Fruit fly (Drosophila melanogaster) whole organism, embryonic: ENCODE results near the gene Nxf3.

Experiments used
- Asciz ChIP-seq: fragments of 200-800 bp; sonication (Bioruptor generic); optimal IDR thresholded peaks from 2 replicates; lab custom pipeline; 2017; ENCODE audit warnings: missing biosample characterization, mild to moderate bottlenecking, missing genetic modification characterization, missing genetic modification reagents
- Atf-2 ChIP-seq: fragments of 200-800 bp; sonication (Bioruptor generic); optimal IDR thresholded peaks from 2 replicates; lab custom pipeline; 2016; ENCODE audit warnings: missing biosample characterization, missing genetic modification characterization
- CG11085 ChIP-seq: fragments of 200-800 bp; sonication (Bioruptor generic); IDR thresholded peaks from 2 replicates; pipeline ENCODE4 v1.3.6; 2022; ENCODE audit warnings: missing biosample characterization, missing genetic modification characterization
- CG11398 ChIP-seq: fragments of 200-800 bp; sonication (Bioruptor generic); optimal IDR thresholded peaks from 2 replicates; lab custom pipeline; 2016; ENCODE audit warnings: missing biosample characterization, missing genetic modification characterization
- CG11560 ChIP-seq: fragments of 200-800 bp; sonication (Bioruptor generic); IDR thresholded peaks from 3 replicates; pipeline ENCODE4 v1.3.6; 2022; ENCODE audit warnings: missing biosample characterization, missing genetic modification characterization
- CG12071 ChIP-seq: fragments of 200-800 bp; sonication (Bioruptor generic); optimal IDR thresholded peaks from 3 replicates; lab custom pipeline; 2018; ENCODE audit warnings: missing biosample characterization, mild to moderate bottlenecking, missing genetic modification characterization
- CG12219 ChIP-seq: fragments of 200-800 bp; sonication (Bioruptor generic); optimal IDR thresholded peaks from 3 replicates; lab custom pipeline; 2018; ENCODE audit warnings: missing biosample characterization, mild to moderate bottlenecking, missing genetic modification characterization
- CG14965 ChIP-seq: fragments of 200-800 bp; sonication (Bioruptor generic); optimal IDR thresholded peaks from 2 replicates; lab custom pipeline; 2016; ENCODE audit warnings: missing biosample characterization, missing genetic modification characterization, borderline replicate concordance
- CG15269 ChIP-seq: fragments of 200-800 bp; sonication (Bioruptor generic); optimal IDR thresholded peaks from 2 replicates; lab custom pipeline; 2018; ENCODE audit warnings: missing biosample characterization, mild to moderate bottlenecking, missing genetic modification characterization, moderate library complexity
- CG31365 ChIP-seq: fragments of 200-800 bp; sonication (Bioruptor generic); optimal IDR thresholded peaks from 2 replicates; lab custom pipeline; 2018; ENCODE audit warnings: missing biosample characterization, mild to moderate bottlenecking, missing genetic modification characterization
- CG31388 ChIP-seq: fragments of 200-800 bp; sonication (Bioruptor generic); optimal IDR thresholded peaks from 2 replicates; lab custom pipeline; 2016; ENCODE audit warnings: missing biosample characterization, missing genetic modification characterization
- CG42726 ChIP-seq: fragments of 200-800 bp; sonication (Bioruptor generic); IDR thresholded peaks from 2 replicates; pipeline ENCODE4 v1.3.6; 2022; ENCODE audit warnings: missing biosample characterization, missing genetic modification characterization; ENCODE audit not compliant: partially characterized antibody
- CG4424 ChIP-seq: fragments of 200-800 bp; sonication (Bioruptor generic); optimal IDR thresholded peaks from 3 replicates; lab custom pipeline; 2016; ENCODE audit warnings: missing biosample characterization, missing genetic modification characterization
- CG4730 ChIP-seq: fragments of 200-800 bp; sonication (Bioruptor generic); IDR thresholded peaks from 2 replicates; pipeline ENCODE4 v1.3.6; 2022; ENCODE audit warnings: missing biosample characterization, missing genetic modification characterization
- CG4854 ChIP-seq: fragments of 200-800 bp; sonication (Bioruptor generic); optimal IDR thresholded peaks from 2 replicates; lab custom pipeline; 2016; ENCODE audit warnings: missing biosample characterization, missing genetic modification characterization, inconsistent platforms
- CG5953 ChIP-seq: fragments of 200-800 bp; sonication (Bioruptor generic); IDR thresholded peaks from 2 replicates; pipeline ENCODE4 v1.3.6; 2022; ENCODE audit warnings: missing biosample characterization, missing genetic modification characterization
- CG6175 ChIP-seq: fragments of 200-800 bp; sonication (Bioruptor generic); IDR thresholded peaks from 3 replicates; pipeline ENCODE4 v1.3.6; 2022; ENCODE audit warnings: missing biosample characterization, missing genetic modification characterization
- CG7839 ChIP-seq: fragments of 200-800 bp; sonication (Bioruptor generic); optimal IDR thresholded peaks from 3 replicates; lab custom pipeline; 2018; ENCODE audit warnings: missing biosample characterization, mild to moderate bottlenecking, missing genetic modification characterization, moderate library complexity
- CG8089 ChIP-seq: fragments of 200-800 bp; sonication (Bioruptor generic); optimal IDR thresholded peaks from 3 replicates; lab custom pipeline; 2016; ENCODE audit warnings: missing biosample characterization, missing genetic modification characterization
- CG8290 ChIP-seq, 3 experiments: fragments of 200-800 bp; sonication (Bioruptor generic); optimal IDR thresholded peaks; 2 replicates each; lab custom pipeline; 2016 to 2019; ENCODE audit warnings: missing biosample characterization in 3 of 3, missing genetic modification characterization in 3 of 3, mild to moderate bottlenecking in 2 of 3, moderate library complexity in 1 of 3
- CkIIα-i1 ChIP-seq: fragments of 200-800 bp; sonication (Bioruptor generic); IDR thresholded peaks from 2 replicates; pipeline ENCODE4 v1.3.6; 2022; ENCODE audit warnings: missing biosample characterization, missing genetic modification characterization
- Fer1 ChIP-seq: fragments of 200-800 bp; sonication (Bioruptor generic); optimal IDR thresholded peaks from 2 replicates; lab custom pipeline; 2017; ENCODE audit warnings: missing biosample characterization, mild to moderate bottlenecking, missing genetic modification characterization
- Hmr ChIP-seq: fragments of 200-800 bp; sonication (Bioruptor generic); optimal IDR thresholded peaks from 3 replicates; lab custom pipeline; 2017; ENCODE audit warnings: mild to moderate bottlenecking, missing biosample characterization, missing genetic modification reagents, missing genetic modification characterization
- Hr39 ChIP-seq: fragments of >200 bp; optimal IDR thresholded peaks from 2 replicates; lab custom pipeline; 2017
- Kr ChIP-seq: fragments of 200-800 bp; sonication (Bioruptor generic); optimal IDR thresholded peaks from 2 replicates; lab custom pipeline; 2017; ENCODE audit warnings: missing biosample characterization, mild to moderate bottlenecking, missing genetic modification characterization
- Meics ChIP-seq: fragments of 200-800 bp; sonication (Bioruptor generic); optimal IDR thresholded peaks from 2 replicates; lab custom pipeline; 2017; ENCODE audit warnings: missing biosample characterization, mild to moderate bottlenecking, missing genetic modification characterization
- Mes4 ChIP-seq: fragments of 200-800 bp; sonication (Bioruptor generic); optimal IDR thresholded peaks from 2 replicates; lab custom pipeline; 2016; ENCODE audit warnings: missing biosample characterization, missing genetic modification characterization
- Myb ChIP-seq: fragments of 200-800 bp; sonication (Bioruptor generic); optimal IDR thresholded peaks from 2 replicates; lab custom pipeline; 2016; ENCODE audit warnings: missing biosample characterization, missing genetic modification characterization
- Poxn ChIP-seq: fragments of 200-800 bp; sonication (Bioruptor generic); IDR thresholded peaks from 2 replicates; pipeline ENCODE4 v1.3.6; 2022; ENCODE audit warnings: missing biosample characterization, missing genetic modification characterization
- Xrp1 ChIP-seq: fragments of 200-800 bp; sonication (Bioruptor generic); IDR thresholded peaks from 2 replicates; pipeline ENCODE4 v1.3.6; 2022; ENCODE audit warnings: missing biosample characterization, missing genetic modification characterization
- aop ChIP-seq: fragments of 200-800 bp; sonication (Bioruptor generic); IDR thresholded peaks from 2 replicates; pipeline ENCODE4 v1.3.6; 2022; ENCODE audit warnings: missing biosample characterization, missing genetic modification characterization
- ap ChIP-seq: fragments of 200-800 bp; sonication (Bioruptor generic); IDR thresholded peaks from 2 replicates; pipeline ENCODE4 v1.3.6; 2022; ENCODE audit warnings: missing biosample characterization, missing genetic modification characterization
- ara ChIP-seq: fragments of 200-800 bp; sonication (Bioruptor generic); IDR thresholded peaks from 2 replicates; pipeline ENCODE4 v1.3.6; 2022; ENCODE audit warnings: missing biosample characterization, missing genetic modification characterization
- bcd ChIP-seq: fragments of 200-800 bp; sonication (Bioruptor generic); optimal IDR thresholded peaks from 2 replicates; lab custom pipeline; 2017; ENCODE audit warnings: missing biosample characterization, mild to moderate bottlenecking, missing genetic modification characterization
- cato ChIP-seq: fragments of 200-800 bp; sonication (Bioruptor generic); optimal IDR thresholded peaks from 2 replicates; lab custom pipeline; 2016; ENCODE audit warnings: missing biosample characterization, missing genetic modification characterization, borderline replicate concordance
- corto ChIP-seq: fragments of 200-800 bp; sonication (Bioruptor generic); optimal IDR thresholded peaks from 2 replicates; lab custom pipeline; 2016; ENCODE audit warnings: missing biosample characterization, mild to moderate bottlenecking, missing genetic modification characterization, moderate library complexity
- crol ChIP-seq: fragments of 200-800 bp; sonication (Bioruptor generic); IDR thresholded peaks from 2 replicates; pipeline ENCODE4 v1.3.6; 2022; ENCODE audit warnings: missing biosample characterization, missing genetic modification characterization
- dan ChIP-seq: fragments of 200-800 bp; sonication (Bioruptor generic); IDR thresholded peaks from 2 replicates; pipeline ENCODE4 v1.3.6; 2022; ENCODE audit warnings: missing biosample characterization, missing genetic modification characterization
- emc ChIP-seq: fragments of 200-800 bp; sonication (Bioruptor generic); optimal IDR thresholded peaks from 2 replicates; lab custom pipeline; 2016; ENCODE audit warnings: missing biosample characterization, missing genetic modification characterization
- exex ChIP-seq: fragments of 200-800 bp; sonication (Bioruptor generic); optimal IDR thresholded peaks from 4 replicates; lab custom pipeline; 2018; ENCODE audit warnings: missing biosample characterization, mild to moderate bottlenecking, missing genetic modification characterization, moderate library complexity
- eyg ChIP-seq: fragments of 200-800 bp; sonication (Bioruptor generic); optimal IDR thresholded peaks from 3 replicates; lab custom pipeline; 2016; ENCODE audit warnings: missing biosample characterization, missing genetic modification characterization
- ftz-f1 ChIP-seq: fragments of 200-800 bp; sonication (Bioruptor generic); optimal IDR thresholded peaks from 2 replicates; lab custom pipeline; 2016; ENCODE audit warnings: missing biosample characterization, missing genetic modification characterization
- hth ChIP-seq: fragments of >200 bp; optimal IDR thresholded peaks from 2 replicates; lab custom pipeline; 2017; ENCODE audit warnings: inconsistent platforms
- jing ChIP-seq: fragments of 200-800 bp; sonication (Bioruptor generic); optimal IDR thresholded peaks from 2 replicates; lab custom pipeline; 2018; ENCODE audit warnings: missing biosample characterization, mild to moderate bottlenecking, missing genetic modification characterization
- luna ChIP-seq: fragments of 200-800 bp; sonication (Bioruptor generic); optimal IDR thresholded peaks from 2 replicates; lab custom pipeline; 2016; ENCODE audit warnings: missing biosample characterization, missing genetic modification characterization
- org-1 ChIP-seq: fragments of 200-800 bp; sonication (Bioruptor generic); optimal IDR thresholded peaks from 2 replicates; lab custom pipeline; 2017; ENCODE audit warnings: missing biosample characterization, missing genetic modification characterization
- run ChIP-seq: fragments of 200-800 bp; sonication (Bioruptor generic); optimal IDR thresholded peaks from 3 replicates; lab custom pipeline; 2018; ENCODE audit warnings: missing biosample characterization, mild to moderate bottlenecking, missing genetic modification characterization
- ssp ChIP-seq: fragments of 200-800 bp; sonication (Bioruptor generic); IDR thresholded peaks from 2 replicates; pipeline ENCODE4 v1.3.6; 2022; ENCODE audit warnings: missing biosample characterization, missing genetic modification characterization
- tgo ChIP-seq: fragments of 200-800 bp; sonication (Bioruptor generic); IDR thresholded peaks from 3 replicates; pipeline ENCODE4 v1.3.6; 2022; ENCODE audit warnings: missing biosample characterization, missing genetic modification characterization
- tin ChIP-seq: fragments of 200-800 bp; sonication (Bioruptor generic); optimal IDR thresholded peaks from 3 replicates; lab custom pipeline; 2016; ENCODE audit warnings: missing biosample characterization, missing genetic modification characterization
- vfl ChIP-seq: fragments of 200-800 bp; sonication (Bioruptor generic); optimal IDR thresholded peaks from 2 replicates; lab custom pipeline; 2016; ENCODE audit warnings: missing biosample characterization, missing genetic modification characterization

Gene Nxf3

DNA sequence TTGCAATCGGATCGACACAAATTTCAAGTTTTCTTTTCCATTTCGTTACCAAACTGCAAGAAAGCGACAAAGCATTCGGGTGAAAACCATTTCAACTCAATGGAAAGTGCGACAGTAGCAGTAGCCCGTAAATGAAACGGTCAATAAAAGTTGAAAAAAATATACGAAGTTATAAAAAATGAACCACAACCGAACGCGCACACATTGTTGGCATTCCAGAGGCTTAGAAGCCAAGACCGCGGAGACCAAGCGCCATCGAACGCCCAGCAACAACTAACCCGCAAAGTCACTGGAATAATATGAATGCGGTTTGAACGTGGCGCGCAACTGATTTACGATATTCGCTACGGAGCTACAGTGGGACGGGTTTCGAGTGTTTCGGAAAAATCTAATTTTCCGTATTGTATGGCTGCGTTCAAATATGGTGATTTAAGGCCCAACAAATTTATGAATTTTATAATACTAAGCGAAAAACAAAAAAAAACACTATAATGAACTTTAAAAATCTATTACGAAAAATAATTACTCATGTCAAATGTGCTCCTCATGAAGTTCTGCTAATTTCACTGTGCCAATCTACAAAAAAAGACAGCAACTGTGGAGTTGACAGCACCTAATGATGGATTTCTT is 42.9 kb upstream of the Nxf3 start (continued):
- TF ChIP-seq CG4854 (GFP tag; lab: Kevin White, UChicago) (no peak), ftz-f1 (GFP tag; lab: Kevin White, UChicago) (no peak), tgo (GFP tag; lab: Robert Waterston, UW) (peak; percentile 44; the same call in 1 of the 3 replicates), cato (GFP tag; lab: Kevin White, UChicago) (no peak), dan (GFP tag; lab: Robert Waterston, UW) (no peak), emc (GFP tag; lab: Kevin White, UChicago) (no peak), CG31365 (tag; lab: Kevin White, UChicago) (no peak), crol (GFP tag; lab: Robert Waterston, UW) (no peak), ap (no peak), CG11085 (GFP tag; lab: Robert Waterston, UW) (no peak), bcd (peak; percentile 32), CkIIα-i1 (GFP tag; lab: Robert Waterston, UW) (no peak), run (no peak), eyg (GFP tag; lab: Kevin White, UChicago) (no peak), CG12219 (GFP tag; lab: Kevin White, UChicago) (no peak), luna (no peak), CG5953 (GFP tag; lab: Robert Waterston, UW) (no peak; the same call in 1 of the 2 replicates), Mes4 (GFP tag; lab: Kevin White, UChicago) (peak; percentile 11), CG12071 (no peak), Asciz (GFP tag; lab: Kevin White, UChicago) (no peak), Atf-2 (GFP tag; lab: Kevin White, UChicago) (no peak), CG7839 (tag; lab: Kevin White, UChicago) (peak; percentile 62), CG14965 (no peak), CG4424 (GFP tag; lab: Kevin White, UChicago) (peak; percentile 34), hth (lab: Kevin White, UChicago) (no peak), Kr (GFP tag; lab: Kevin White, UChicago) (no peak), corto (GFP tag; lab: Kevin White, UChicago) (no peak), Meics (GFP tag; lab: Kevin White, UChicago) (peak; percentile 53), CG11560 (tag; lab: Robert Waterston, UW) (no peak), CG15269 (tag; lab: Kevin White, UChicago) (peak; percentile 51), Poxn (no peak), Myb (GFP tag; lab: Kevin White, UChicago) (peak; percentile 20), ssp (GFP tag; lab: Robert Waterston, UW) (no peak), Fer1 (GFP tag; lab: Kevin White, UChicago) (peak; percentile 17), tin (peak; percentile 7), exex (no peak), ara (peak; percentile 26; the same call in 1 of the 2 replicates), CG31388 (GFP tag; lab: Kevin White, UChicago) (no peak), CG8089 (no peak), CG8290 (GFP tag; optimal IDR thresholded peaks at IDR 0.05; lab: Kevin White, UChicago) (no peak), CG8290 (tag; optimal IDR thresholded peaks at IDR 0.05; lab: Kevin White, UChicago) (no peak), jing (GFP tag; lab: Kevin White, UChicago) (no peak), Hmr (GFP tag; lab: Kevin White, UChicago) (peak; percentile 53), vfl (no peak), Hr39 (lab: Kevin White, UChicago) (no peak), CG4730 (GFP tag; lab: Robert Waterston, UW) (no peak), org-1 (GFP tag; lab: Kevin White, UChicago) (no peak), CG6175 (GFP tag; lab: Robert Waterston, UW) (no peak), Xrp1 (GFP tag; lab: Robert Waterston, UW) (peak; percentile 76), CG11398 (GFP tag; lab: Kevin White, UChicago) (no peak), CG42726 (no peak), aop (GFP tag; lab: Robert Waterston, UW) (no peak)
